Fruit fly (Drosophila melanogaster): ENCODE measurements around the gene Task6.
A peak's percentile ranks its signal among the peaks of the same experiment; 100 is the strongest.

Gene Task6

dm6 chr3R:13660924-13661659 is 13.2 kb downstream of the Task6 start, which contains the start of gene B52 (continued):
- peak; percentile 42 for TF ChIP-seq Bteb2 (GFP tag; optimal IDR thresholded peaks at IDR 0.05)
- TF ChIP-seq Rx (GFP tag; IDR thresholded peaks at IDR 0.05): peak; percentile 49; the same call in 1 of the 2 replicates
- TF ChIP-seq CG12659 (GFP tag; optimal IDR thresholded peaks at IDR 0.05): peak; percentile 93
- TF ChIP-seq dan (GFP tag; IDR thresholded peaks at IDR 0.05): no peak
- peak; percentile 67 for TF ChIP-seq sqz (GFP tag; optimal IDR thresholded peaks at IDR 0.05)
- peak; percentile 53 for TF ChIP-seq CG17359 (tag; optimal IDR thresholded peaks at IDR 0.05)
- TF ChIP-seq NC2β (GFP tag; optimal IDR thresholded peaks at IDR 0.05): peak; percentile 85
- TF ChIP-seq CG3407 (GFP tag; optimal IDR thresholded peaks at IDR 0.05): peak; percentile 50
- peak; percentile 28 for TF ChIP-seq CG12744 (GFP tag; optimal IDR thresholded peaks at IDR 0.05)
- TF ChIP-seq Atf-2 (GFP tag; optimal IDR thresholded peaks at IDR 0.05): no peak
- TF ChIP-seq CG2202 (tag; optimal IDR thresholded peaks at IDR 0.05): peak; percentile 39
- peak; percentile 61; the same call in 1 of the 2 replicates for TF ChIP-seq stc (GFP tag; IDR thresholded peaks at IDR 0.05)
- TF ChIP-seq CG4282 (GFP tag; optimal IDR thresholded peaks at IDR 0.05): peak; percentile 21
- peak; percentile 49 for TF ChIP-seq lbe (GFP tag; optimal IDR thresholded peaks at IDR 0.05)
- TF ChIP-seq CG8478 (optimal IDR thresholded peaks at IDR 0.05): no peak
- no peak for TF ChIP-seq CG1832 (GFP tag; optimal IDR thresholded peaks at IDR 0.05)
- peak; percentile 10 for TF ChIP-seq Abd-B (GFP tag; optimal IDR thresholded peaks at IDR 0.05)
- peak; percentile 71 for TF ChIP-seq CG17912 (GFP tag; optimal IDR thresholded peaks at IDR 0.05)
- TF ChIP-seq CG9727 (GFP tag; optimal IDR thresholded peaks at IDR 0.05): peak; percentile 68
- peak; percentile 77 for TF ChIP-seq CG17568 (GFP tag; optimal IDR thresholded peaks at IDR 0.05)
- TF ChIP-seq CG1603 (tag; optimal IDR thresholded peaks at IDR 0.05): peak; percentile 83
- TF ChIP-seq pb (GFP tag; optimal IDR thresholded peaks at IDR 0.05): peak; percentile 85
- TF ChIP-seq CG18262 (tag; optimal IDR thresholded peaks at IDR 0.05): peak; percentile 32
- peak; percentile 32 for TF ChIP-seq Mad (GFP tag; optimal IDR thresholded peaks at IDR 0.05)
- peak; percentile 40 for TF ChIP-seq Max (GFP tag; optimal IDR thresholded peaks at IDR 0.05)
- no peak for TF ChIP-seq Poxn (GFP tag; IDR thresholded peaks at IDR 0.05)
- peak; percentile 68 for TF ChIP-seq CG9932 (GFP tag; IDR thresholded peaks at IDR 0.05)
- peak; percentile 42 for TF ChIP-seq CG2712 (tag; optimal IDR thresholded peaks at IDR 0.05)
- peak; percentile 24; the same call in 1 of the 2 replicates for TF ChIP-seq Adf1 (GFP tag; IDR thresholded peaks at IDR 0.05)
- peak; percentile 83 for TF ChIP-seq CG12071 (GFP tag; optimal IDR thresholded peaks at IDR 0.05)
- TF ChIP-seq Optix (GFP tag; IDR thresholded peaks at IDR 0.05): 0 out of 3 replicates have a peak, but pooled peaks have one; percentile 22
- no peak for TF ChIP-seq Lpt (GFP tag; optimal IDR thresholded peaks at IDR 0.05)
- TF ChIP-seq klu (GFP tag; IDR thresholded peaks at IDR 0.05): 0 out of 2 replicates have a peak, but pooled peaks have one; percentile 20
- TF ChIP-seq Opbp (GFP tag; IDR thresholded peaks at IDR 0.05; ENCODE audit: partially characterized antibody): peak; percentile 54
- TF ChIP-seq grau (tag; optimal IDR thresholded peaks at IDR 0.05): peak; percentile 41
- TF ChIP-seq Fer1 (GFP tag; optimal IDR thresholded peaks at IDR 0.05): peak; percentile 85
- peak; percentile 80 for TF ChIP-seq Dref (GFP tag; IDR thresholded peaks at IDR 0.05)
- TF ChIP-seq Dek (tag; optimal IDR thresholded peaks at IDR 0.05): no peak
- TF ChIP-seq sens-2 (GFP tag; IDR thresholded peaks at IDR 0.05): peak; percentile 73
- no peak for TF ChIP-seq Hr78 (GFP tag; optimal IDR thresholded peaks at IDR 0.05)
- peak; percentile 47 for TF ChIP-seq CG16863 (GFP tag; optimal IDR thresholded peaks at IDR 0.05)
- no peak for TF ChIP-seq Sox102F (GFP tag; optimal IDR thresholded peaks at IDR 0.05)
- TF ChIP-seq ewg (GFP tag; optimal IDR thresholded peaks at IDR 0.05): peak; percentile 44
- TF ChIP-seq fd102C (GFP tag; optimal IDR thresholded peaks at IDR 0.05): peak; percentile 45
- TF ChIP-seq Doc2 (GFP tag; IDR thresholded peaks at IDR 0.05): no peak
- no peak for TF ChIP-seq CG14050 (GFP tag; IDR thresholded peaks at IDR 0.05)
- no peak for TF ChIP-seq Ssrp (tag; optimal IDR thresholded peaks at IDR 0.05)
- TF ChIP-seq CG2678 (tag; optimal IDR thresholded peaks at IDR 0.05): no peak
- TF ChIP-seq CG4617 (GFP tag; optimal IDR thresholded peaks at IDR 0.05; ENCODE audit: borderline replicate concordance): peak; percentile 9
